Fruit fly (Drosophila melanogaster): ENCODE results near the gene CG18508.

dm6 chrX:3139961-3140360 is 33.0 kb downstream of the CG18508 start:
- no peak for TF ChIP-seq CG32121 (GFP tag; IDR thresholded peaks at IDR 0.05)
- TF ChIP-seq CG8301 (tag; optimal IDR thresholded peaks at IDR 0.05): no peak
